Worm (Caenorhabditis elegans) whole organism, L1 larva: Measurements from ENCODE around the gene sir-2.2.
A peak's percentile ranks its signal among the peaks of the same experiment; 100 is the strongest.

ENCODE experiments used
- C34B4.2 ChIP-seq: sonication (generic microtip); optimal IDR thresholded peaks from 2 replicates; lab custom pipeline; 2017; ENCODE audit warnings: mild to moderate bottlenecking, missing genetic modification characterization, missing compliant biosample characterization
- F16B12.6 ChIP-seq: fragments of 150-350 bp; optimal IDR thresholded peaks from 2 replicates; lab custom pipeline; 2014; ENCODE audit warnings: missing biosample characterization, missing genetic modification characterization
- aha-1 ChIP-seq: fragments of 150-350 bp; optimal IDR thresholded peaks from 2 replicates; lab custom pipeline; 2014; ENCODE audit warnings: missing biosample characterization, missing genetic modification characterization
- ama-1 ChIP-seq: fragments of 150-350 bp; optimal IDR thresholded peaks from 2 replicates; lab custom pipeline; 2014
- ceh-63 ChIP-seq: fragments of 200-800 bp; sonication (Bioruptor generic); optimal IDR thresholded peaks from 2 replicates; lab custom pipeline; 2018; ENCODE audit warnings: mild to moderate bottlenecking, missing genetic modification characterization, missing compliant biosample characterization
- ceh-8 ChIP-seq: fragments of 200-800 bp; sonication (Bioruptor generic); optimal IDR thresholded peaks from 2 replicates; lab custom pipeline; 2018; ENCODE audit warnings: mild to moderate bottlenecking, missing genetic modification characterization, moderate library complexity, missing compliant biosample characterization
- ceh-82 ChIP-seq, 3 experiments: fragments of 150-350 bp in 1 of 3; sonication (generic microtip) in 2 of 3; optimal IDR thresholded peaks; 2 replicates each; lab custom pipeline; 2014 to 2017; ENCODE audit warnings: missing biosample characterization in 3 of 3, missing genetic modification characterization in 3 of 3
- ceh-90 ChIP-seq: sonication (generic microtip); optimal IDR thresholded peaks from 2 replicates; lab custom pipeline; 2016; ENCODE audit warnings: missing genetic modification characterization, missing compliant biosample characterization
- ces-1 ChIP-seq: fragments of 150-350 bp; optimal IDR thresholded peaks from 2 replicates; lab custom pipeline; 2014; ENCODE audit warnings: missing biosample characterization, missing genetic modification reagents, missing genetic modification characterization
- dpl-1 ChIP-seq, 3 experiments: fragments of 150-350 bp in 2 of 3; sonication (generic microtip) in 1 of 3; optimal IDR thresholded peaks; 2 replicates each; lab custom pipeline; 2014 to 2017; ENCODE audit warnings: missing biosample characterization in 3 of 3, missing genetic modification characterization in 3 of 3, missing genetic modification reagents in 3 of 3
- efl-1 ChIP-seq, 4 experiments: fragments of 150-350 bp; optimal IDR thresholded peaks in 3 of 4; peaks in 1 of 4; 1 replicate in 1 of 4; 2 replicates in 3 of 4; lab custom pipeline; 2014; ENCODE audit warnings: missing biosample characterization in 2 of 4, missing genetic modification characterization in 2 of 4, missing genetic modification reagents in 2 of 4
- efl-3 ChIP-seq: fragments of 200-800 bp; sonication (Bioruptor generic); optimal IDR thresholded peaks from 2 replicates; lab custom pipeline; 2018; ENCODE audit warnings: mild to moderate bottlenecking, missing genetic modification characterization, missing compliant biosample characterization
- egl-13 ChIP-seq: sonication (generic microtip); optimal IDR thresholded peaks from 2 replicates; lab custom pipeline; 2016; ENCODE audit warnings: missing genotype, missing genetic modification reagents, missing genetic modification characterization, missing compliant biosample characterization
- elt-2 ChIP-seq: sonication (generic microtip); optimal IDR thresholded peaks from 2 replicates; lab custom pipeline; 2016; ENCODE audit warnings: missing genetic modification characterization, mild to moderate bottlenecking, inconsistent platforms, missing compliant biosample characterization, missing genetic modification reagents
- elt-3 ChIP-seq, 6 experiments: fragments of 150-350 bp in 1 of 6; sonication (generic microtip); optimal IDR thresholded peaks; 2 replicates each; lab custom pipeline; 2017 to 2018; ENCODE audit warnings: missing biosample characterization in 6 of 6, missing genetic modification characterization in 6 of 6, inconsistent platforms in 1 of 6
- fkh-4 ChIP-seq: sonication (generic microtip); optimal IDR thresholded peaks from 2 replicates; lab custom pipeline; 2016; ENCODE audit warnings: missing compliant biosample characterization, missing genetic modification characterization, borderline replicate concordance
- fkh-8 ChIP-seq: sonication (generic microtip); optimal IDR thresholded peaks from 2 replicates; lab custom pipeline; 2016; ENCODE audit warnings: mild to moderate bottlenecking, missing genetic modification characterization, missing compliant biosample characterization
- fos-1 ChIP-seq: fragments of 150-350 bp; optimal IDR thresholded peaks from 2 replicates; lab custom pipeline; 2014; ENCODE audit warnings: missing biosample characterization, missing genetic modification characterization
- grh-1 ChIP-seq: fragments of 200-800 bp; sonication (Bioruptor generic); IDR thresholded peaks from 2 replicates; pipeline ENCODE4 v1.3.6; 2022; ENCODE audit warnings: missing genetic modification reagents, missing genetic modification characterization, missing compliant biosample characterization
- irx-1 ChIP-seq: sonication (generic microtip); optimal IDR thresholded peaks from 2 replicates; lab custom pipeline; 2016; ENCODE audit warnings: missing genetic modification characterization, missing compliant biosample characterization
- jun-1 ChIP-seq: fragments of 150-350 bp; optimal IDR thresholded peaks from 2 replicates; lab custom pipeline; 2014; ENCODE audit warnings: missing biosample characterization, missing genetic modification reagents, missing genetic modification characterization
- lin-35 ChIP-seq, 2 experiments: fragments of 150-350 bp; optimal IDR thresholded peaks; 2 replicates each; lab custom pipeline; 2014; ENCODE audit warnings: missing biosample characterization in 2 of 2, missing genetic modification characterization in 2 of 2, missing genetic modification reagents in 2 of 2
- lin-39 ChIP-seq: fragments of 150-350 bp; optimal IDR thresholded peaks from 2 replicates; lab custom pipeline; 2014; ENCODE audit warnings: missing biosample characterization, missing genetic modification reagents, missing genetic modification characterization
- lir-3 ChIP-seq: sonication (generic microtip); optimal IDR thresholded peaks from 2 replicates; lab custom pipeline; 2016; ENCODE audit warnings: mild to moderate bottlenecking, missing genetic modification characterization, moderate library complexity, missing compliant biosample characterization; ENCODE audit not compliant: poor library complexity
- lsy-2 ChIP-seq, 2 experiments: fragments of 150-350 bp; optimal IDR thresholded peaks; 2 replicates each; lab custom pipeline; 2014; ENCODE audit warnings: missing biosample characterization in 2 of 2, missing genetic modification characterization in 2 of 2
- mab-9 ChIP-seq: fragments of 200-800 bp; sonication (Bioruptor generic); IDR thresholded peaks from 2 replicates; pipeline ENCODE4 v1.3.6; 2022; ENCODE audit warnings: missing genetic modification reagents, missing genetic modification characterization, missing compliant biosample characterization
- mdl-1 ChIP-seq, 2 experiments: fragments of 150-350 bp; optimal IDR thresholded peaks; 2 replicates each; lab custom pipeline; 2014 to 2017; ENCODE audit warnings: missing biosample characterization in 2 of 2, missing genetic modification characterization in 2 of 2, inconsistent platforms in 1 of 2
- mef-2 ChIP-seq: fragments of 150-350 bp; optimal IDR thresholded peaks from 2 replicates; lab custom pipeline; 2014; ENCODE audit warnings: missing biosample characterization, missing genetic modification characterization
- mep-1 ChIP-seq: fragments of 150-350 bp; optimal IDR thresholded peaks from 2 replicates; lab custom pipeline; 2014; ENCODE audit warnings: missing biosample characterization, missing genetic modification characterization
- nhr-11 ChIP-seq: fragments of 150-350 bp; optimal IDR thresholded peaks from 2 replicates; lab custom pipeline; 2014; ENCODE audit warnings: missing biosample characterization, missing genetic modification characterization
- nhr-28 ChIP-seq: fragments of 150-350 bp; optimal IDR thresholded peaks from 2 replicates; lab custom pipeline; 2014; ENCODE audit warnings: missing biosample characterization, missing genetic modification characterization
- nhr-71 ChIP-seq: sonication (generic microtip); optimal IDR thresholded peaks from 2 replicates; lab custom pipeline; 2016; ENCODE audit warnings: mild to moderate bottlenecking, missing genetic modification characterization, moderate library complexity, missing compliant biosample characterization
- nhr-76 ChIP-seq: sonication (generic microtip); optimal IDR thresholded peaks from 2 replicates; lab custom pipeline; 2017; ENCODE audit warnings: missing biosample characterization, missing genetic modification characterization
- nhr-77 ChIP-seq: fragments of 150-350 bp; optimal IDR thresholded peaks from 2 replicates; lab custom pipeline; 2014; ENCODE audit warnings: missing biosample characterization, missing genetic modification characterization
- nhr-84 ChIP-seq: sonication (generic microtip); optimal IDR thresholded peaks from 2 replicates; lab custom pipeline; 2017; ENCODE audit warnings: missing biosample characterization, missing genetic modification characterization
- nhr-90 ChIP-seq: sonication (generic microtip); optimal IDR thresholded peaks from 2 replicates; lab custom pipeline; 2016; ENCODE audit warnings: mild to moderate bottlenecking, missing genetic modification characterization, missing compliant biosample characterization; ENCODE audit not compliant: poor library complexity
- pax-3 ChIP-seq: fragments of 200-800 bp; sonication (Bioruptor generic); optimal IDR thresholded peaks from 2 replicates; lab custom pipeline; 2018; ENCODE audit warnings: mild to moderate bottlenecking, missing genetic modification characterization, moderate library complexity, missing compliant biosample characterization
- rnt-1 ChIP-seq: sonication (generic microtip); optimal IDR thresholded peaks from 2 replicates; lab custom pipeline; 2016; ENCODE audit warnings: mild to moderate bottlenecking, missing genetic modification characterization, moderate library complexity, missing compliant biosample characterization
- skn-1 ChIP-seq: fragments of 150-350 bp; optimal IDR thresholded peaks from 2 replicates; lab custom pipeline; 2014; ENCODE audit warnings: missing biosample characterization, missing genetic modification characterization
- sup-37 ChIP-seq: fragments of 200-800 bp; sonication (Bioruptor generic); optimal IDR thresholded peaks from 2 replicates; lab custom pipeline; 2018; ENCODE audit warnings: mild to moderate bottlenecking, missing genetic modification characterization, missing compliant biosample characterization
- swsn-7 ChIP-seq: sonication (generic microtip); optimal IDR thresholded peaks from 2 replicates; lab custom pipeline; 2016; ENCODE audit warnings: missing genetic modification characterization, missing compliant biosample characterization
- tlp-1 ChIP-seq: fragments of 150-350 bp; optimal IDR thresholded peaks from 2 replicates; lab custom pipeline; 2014; ENCODE audit warnings: missing biosample characterization, missing genetic modification characterization
- unc-30 ChIP-seq: sonication (generic microtip); optimal IDR thresholded peaks from 2 replicates; lab custom pipeline; 2017; ENCODE audit warnings: missing biosample characterization, missing genetic modification characterization
- unc-86 ChIP-seq: sonication (generic microtip); optimal IDR thresholded peaks from 2 replicates; lab custom pipeline; 2016; ENCODE audit warnings: missing genetic modification characterization, missing compliant biosample characterization
- unc-98 ChIP-seq: fragments of 200-800 bp; sonication (Bioruptor generic); IDR thresholded peaks from 2 replicates; pipeline ENCODE4 v1.3.6; 2022; ENCODE audit warnings: missing genetic modification characterization, missing compliant biosample characterization
- vab-15 ChIP-seq: sonication (generic microtip); optimal IDR thresholded peaks from 2 replicates; lab custom pipeline; 2017; ENCODE audit warnings: missing genotype, mild to moderate bottlenecking, missing genetic modification characterization, missing compliant biosample characterization
- zag-1 ChIP-seq: fragments of 150-350 bp; optimal IDR thresholded peaks from 2 replicates; lab custom pipeline; 2014; ENCODE audit warnings: missing biosample characterization, missing genetic modification characterization
- ztf-11 ChIP-seq, 2 experiments: sonication (generic microtip); optimal IDR thresholded peaks; 2 replicates each; lab custom pipeline; 2016 to 2017; ENCODE audit warnings: missing genetic modification characterization in 2 of 2, missing biosample characterization in 1 of 2, missing compliant biosample characterization in 1 of 2
- ztf-4 ChIP-seq: fragments of 150-350 bp; optimal IDR thresholded peaks from 2 replicates; lab custom pipeline; 2014; ENCODE audit warnings: missing biosample characterization, missing genetic modification characterization

sir-2.2 gene

DNA sequence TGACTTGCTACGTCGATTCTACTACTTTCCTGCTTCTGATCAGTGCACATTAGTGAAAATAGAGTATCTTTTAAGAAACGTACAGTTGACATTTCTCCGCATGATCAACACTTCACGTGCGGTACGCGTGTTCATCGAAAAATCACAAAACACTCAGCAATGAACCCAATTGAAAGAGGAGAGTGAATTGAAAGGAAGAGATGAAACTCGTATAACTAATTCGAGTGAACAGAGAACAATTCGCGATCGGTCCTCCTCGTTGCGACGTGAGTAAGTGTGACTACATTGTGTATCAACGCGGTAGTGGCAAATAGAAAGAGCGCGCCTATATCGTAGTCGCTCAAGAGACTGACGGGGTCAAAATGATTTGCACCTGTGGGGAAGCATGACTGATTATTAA, 25.7 kb downstream of the sir-2.2 start (continued):
- TF ChIP-seq mef-2 (tag; lab: Kevin White, UChicago) (peak; percentile 2), pax-3 (no peak), tlp-1 (tag; lab: Kevin White, UChicago) (no peak), ztf-11 (tag; optimal IDR thresholded peaks at IDR 0.05; lab: Kevin White, UChicago) (no peak), ceh-90 (no peak), mdl-1 (tag; optimal IDR thresholded peaks at IDR 0.05; lab: Kevin White, UChicago) (peak in 1 of 2 experiments; percentile 88), ztf-4 (tag; lab: Kevin White, UChicago) (peak; percentile 72), nhr-84 (no peak), fos-1 (tag; lab: Kevin White, UChicago) (peak; percentile 26), nhr-77 (tag; lab: Kevin White, UChicago) (peak; percentile 57), nhr-28 (tag; lab: Kevin White, UChicago) (no peak), lin-39 (tag; lab: Kevin White, UChicago) (no peak), unc-98 (GFP tag; lab: Robert Waterston, UW) (no peak), fkh-8 (no peak), mep-1 (tag; lab: Kevin White, UChicago) (peak; percentile 65), F16B12.6 (tag; lab: Kevin White, UChicago) (no peak), nhr-71 (tag; lab: Kevin White, UChicago) (peak; percentile 92), jun-1 (tag; lab: Kevin White, UChicago) (peak; percentile 67), efl-1 (optimal IDR thresholded peaks at IDR 0.05; lab: Kevin White, UChicago) (peak in 1 of 2 experiments; percentile 9), efl-1 (GFP tag; optimal IDR thresholded peaks at IDR 0.05 in 1 of 2; lab: Kevin White, UChicago) (peak in 1 of 2 experiments; percentile 93), ceh-82 (tag; optimal IDR thresholded peaks at IDR 0.05; lab: Kevin White, UChicago) (peak in 2 of 3 experiments; percentile 10 to 44), ama-1 (no peak), lsy-2 (tag; optimal IDR thresholded peaks at IDR 0.05; lab: Kevin White, UChicago) (peak; percentile 36 to 79), nhr-11 (tag; lab: Kevin White, UChicago) (peak; percentile 32), unc-86 (tag; lab: Kevin White, UChicago) (no peak), grh-1 (GFP tag; lab: Robert Waterston, UW) (peak; percentile 77), elt-3 (tag; optimal IDR thresholded peaks at IDR 0.05; lab: Kevin White, UChicago) (peak in 5 of 6 experiments; percentile 33 to 92 (median 83)), nhr-76 (tag; lab: Kevin White, UChicago) (peak; percentile 41), dpl-1 (GFP tag; optimal IDR thresholded peaks at IDR 0.05; lab: Kevin White, UChicago) (peak in 2 of 3 experiments; percentile 6 to 22), swsn-7 (tag; lab: Kevin White, UChicago) (peak; percentile 42), C34B4.2 (tag; lab: Kevin White, UChicago) (no peak), skn-1 (no peak)
- TF ChIP-seq, all 84 proteins: peak for 37

DNA sequence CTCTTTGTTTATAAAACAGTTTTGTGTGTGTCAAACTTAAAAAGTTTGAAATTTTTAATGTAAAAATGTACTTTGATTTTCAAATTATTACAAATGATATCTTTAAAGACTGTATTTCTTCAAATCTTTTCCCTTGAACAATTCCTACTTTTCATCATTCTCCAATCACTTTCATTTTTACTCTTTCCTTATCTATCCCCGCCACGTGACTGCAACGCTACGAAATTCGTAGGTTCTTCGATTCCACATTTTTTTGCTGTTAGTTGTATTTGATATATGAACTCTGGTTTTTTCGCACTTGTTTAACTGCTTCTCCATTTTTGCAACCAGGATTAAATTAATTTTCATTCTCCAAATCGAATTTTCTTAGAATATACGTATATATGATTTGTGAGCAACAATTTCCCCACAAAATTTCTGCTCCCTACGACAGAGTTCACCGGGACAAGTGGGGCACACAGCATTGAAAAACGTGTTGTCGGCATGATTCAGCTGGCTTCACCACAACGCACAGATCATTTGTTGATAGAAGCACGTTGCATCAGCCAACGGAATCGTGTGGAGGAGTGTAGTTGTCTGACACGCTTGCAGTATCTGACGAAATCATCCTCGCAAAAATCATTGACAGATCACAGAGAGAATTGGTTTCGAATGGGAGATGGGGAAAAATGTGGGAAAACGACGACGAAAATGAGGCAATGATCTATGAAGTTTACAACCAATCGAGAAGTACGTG, 27.0 kb downstream of the sir-2.2 start:
- TF ChIP-seq egl-13 (no peak), irx-1 (tag; lab: Kevin White, UChicago) (peak; percentile 3), zag-1 (no peak), efl-3 (no peak), ztf-4 (tag; lab: Kevin White, UChicago) (peak; percentile 27), efl-1 (optimal IDR thresholded peaks at IDR 0.05; lab: Kevin White, UChicago) (no peak), efl-1 (GFP tag; optimal IDR thresholded peaks at IDR 0.05 in 1 of 2; lab: Kevin White, UChicago) (no peak), pax-3 (no peak), ces-1 (GFP tag; lab: Kevin White, UChicago) (no peak), unc-30 (tag; lab: Kevin White, UChicago) (no peak), lir-3 (no peak), fkh-4 (no peak), aha-1 (tag; lab: Kevin White, UChicago) (no peak), rnt-1 (tag; lab: Kevin White, UChicago) (peak; percentile 85), lin-35 (GFP tag; optimal IDR thresholded peaks at IDR 0.05; lab: Kevin White, UChicago) (peak in 1 of 2 experiments; percentile 37), sup-37 (GFP tag; lab: Kevin White, UChicago) (no peak), unc-98 (GFP tag; lab: Robert Waterston, UW) (no peak), skn-1 (no peak), ama-1 (no peak), ceh-8 (GFP tag; lab: Kevin White, UChicago) (no peak), nhr-90 (tag; lab: Kevin White, UChicago) (peak; percentile 34), vab-15 (no peak), elt-2 (peak; percentile 69), mab-9 (GFP tag; lab: Robert Waterston, UW) (no peak), ceh-63 (GFP tag; lab: Kevin White, UChicago) (no peak), mef-2 (tag; lab: Kevin White, UChicago) (no peak), ceh-90 (no peak)
